Worm (Caenorhabditis elegans) whole organism, L4 larva: Measurements from ENCODE around the gene F54C9.14.

Experiments
- D1046.2 ChIP-seq: fragments of 200-800 bp; sonication (Bioruptor generic); IDR thresholded peaks from 2 replicates; pipeline ENCODE4 v1.3.6; 2022; ENCODE audit warnings: missing genetic modification characterization, missing compliant biosample characterization
- F10B5.3 ChIP-seq: sonication (generic microtip); optimal IDR thresholded peaks from 2 replicates; lab custom pipeline; 2016; ENCODE audit warnings: mild to moderate bottlenecking, missing genetic modification characterization, missing compliant biosample characterization
- F37D6.2 ChIP-seq: sonication (generic microtip); optimal IDR thresholded peaks from 2 replicates; lab custom pipeline; 2016; ENCODE audit warnings: mild to moderate bottlenecking, missing genetic modification characterization, missing compliant biosample characterization
- R02D3.7 ChIP-seq: fragments of 150-350 bp; sonication (generic microtip); optimal IDR thresholded peaks from 3 replicates; lab custom pipeline; 2014; ENCODE audit warnings: missing biosample characterization, missing genetic modification characterization
- T20F7.1 ChIP-seq: fragments of 200-800 bp; sonication (Bioruptor generic); optimal IDR thresholded peaks from 2 replicates; lab custom pipeline; 2018; ENCODE audit warnings: mild to moderate bottlenecking, missing genetic modification characterization, missing compliant biosample characterization
- T26A8.4 ChIP-seq: fragments of 200-800 bp; sonication (Bioruptor generic); IDR thresholded peaks from 2 replicates; pipeline ENCODE4 v1.3.6; 2022; ENCODE audit warnings: missing genetic modification characterization, missing compliant biosample characterization
- Y105C5A.15 ChIP-seq: fragments of 200-800 bp; sonication (Bioruptor generic); IDR thresholded peaks from 2 replicates; pipeline ENCODE4 v1.3.6; 2022; ENCODE audit warnings: missing genetic modification characterization, missing compliant biosample characterization
- Y75B8A.6 ChIP-seq: fragments of 200-800 bp; sonication (Bioruptor generic); IDR thresholded peaks from 2 replicates; pipeline ENCODE4 v1.3.6; 2022; ENCODE audit warnings: missing genetic modification reagents, missing genetic modification characterization, missing compliant biosample characterization
- ZK337.2 ChIP-seq: fragments of 200-800 bp; sonication (Bioruptor generic); IDR thresholded peaks from 2 replicates; pipeline ENCODE4 v1.3.6; 2022; ENCODE audit warnings: missing genetic modification reagents, missing genetic modification characterization, missing compliant biosample characterization
- ZK546.5 ChIP-seq, 2 experiments: sonication (generic microtip); optimal IDR thresholded peaks; 2 replicates each; lab custom pipeline; 2017; ENCODE audit warnings: missing biosample characterization in 2 of 2, missing genetic modification characterization in 2 of 2
- ama-1 ChIP-seq: fragments of 150-350 bp; optimal IDR thresholded peaks from 2 replicates; lab custom pipeline; 2014; ENCODE audit warnings: inconsistent platforms, mixed read lengths
- arid-1 ChIP-seq: fragments of 200-800 bp; sonication (Bioruptor generic); conservative IDR thresholded peaks from 2 replicates; pipeline ENCODE4 v1.3.6; 2022; ENCODE audit warnings: missing genetic modification reagents, missing genetic modification characterization, missing compliant biosample characterization
- ceh-20 ChIP-seq: fragments of 200-800 bp; sonication (Bioruptor generic); IDR thresholded peaks from 2 replicates; pipeline ENCODE4 v1.3.6; 2022; ENCODE audit warnings: missing genetic modification reagents, missing genetic modification characterization, missing compliant biosample characterization
- ceh-28 ChIP-seq: fragments of 150-350 bp; optimal IDR thresholded peaks from 2 replicates; lab custom pipeline; 2014; ENCODE audit warnings: missing biosample characterization, missing genetic modification reagents, missing genetic modification characterization
- ceh-44 ChIP-seq: fragments of 200-800 bp; sonication (Bioruptor generic); IDR thresholded peaks from 2 replicates; pipeline ENCODE4 v1.3.6; 2022; ENCODE audit warnings: missing genetic modification reagents, missing genetic modification characterization, missing compliant biosample characterization
- ceh-82 ChIP-seq: sonication (generic microtip); optimal IDR thresholded peaks from 2 replicates; lab custom pipeline; 2017; ENCODE audit warnings: missing biosample characterization, missing genetic modification characterization
- ces-1 ChIP-seq: fragments of 150-350 bp; sonication (generic microtip); optimal IDR thresholded peaks from 4 replicates; lab custom pipeline; 2014; ENCODE audit warnings: missing biosample characterization, missing genetic modification reagents, missing genetic modification characterization
- daf-12 ChIP-seq: fragments of 150-350 bp; optimal IDR thresholded peaks from 2 replicates; lab custom pipeline; 2014; ENCODE audit warnings: missing biosample characterization, missing genetic modification reagents, missing genetic modification characterization
- daf-19 ChIP-seq: fragments of 200-800 bp; sonication (Bioruptor generic); conservative IDR thresholded peaks from 2 replicates; pipeline ENCODE4 v1.3.6; 2022; ENCODE audit warnings: missing genetic modification characterization, missing compliant biosample characterization
- daf-8 ChIP-seq: fragments of 200-800 bp; sonication (Bioruptor generic); IDR thresholded peaks from 2 replicates; pipeline ENCODE4 v1.3.6; 2022; ENCODE audit warnings: missing genetic modification characterization, missing compliant biosample characterization
- dmd-6 ChIP-seq: fragments of 200-800 bp; sonication (Bioruptor generic); IDR thresholded peaks from 2 replicates; pipeline ENCODE4 v1.3.6; 2022; ENCODE audit warnings: missing genetic modification reagents, missing genetic modification characterization, missing compliant biosample characterization
- dmd-8 ChIP-seq: fragments of 200-800 bp; sonication (Bioruptor generic); IDR thresholded peaks from 2 replicates; pipeline ENCODE4 v1.3.6; 2022; ENCODE audit warnings: missing genetic modification characterization, missing compliant biosample characterization
- dpl-1 ChIP-seq: fragments of 150-350 bp; optimal IDR thresholded peaks from 2 replicates; lab custom pipeline; 2014; ENCODE audit warnings: missing biosample characterization, missing genetic modification reagents, missing genetic modification characterization
- egl-43 ChIP-seq: fragments of 200-800 bp; sonication (Bioruptor generic); IDR thresholded peaks from 2 replicates; pipeline ENCODE4 v1.3.6; 2022; ENCODE audit warnings: missing genetic modification reagents, missing genetic modification characterization, missing compliant biosample characterization
- fos-1 ChIP-seq: fragments of 150-350 bp; optimal IDR thresholded peaks from 2 replicates; lab custom pipeline; 2014; ENCODE audit warnings: missing biosample characterization, missing genetic modification characterization
- gei-8 ChIP-seq: fragments of 200-800 bp; sonication (Bioruptor generic); optimal IDR thresholded peaks from 2 replicates; lab custom pipeline; 2018; ENCODE audit warnings: mild to moderate bottlenecking, missing genetic modification characterization, missing compliant biosample characterization
- hif-1 ChIP-seq, 2 experiments: sonication (generic microtip); optimal IDR thresholded peaks; 2 replicates each; lab custom pipeline; 2016 to 2017; ENCODE audit warnings: missing compliant biosample characterization in 2 of 2, missing genetic modification characterization in 2 of 2, missing genetic modification reagents in 2 of 2, missing genotype in 2 of 2, mild to moderate bottlenecking in 1 of 2
- hlh-11 ChIP-seq: fragments of 200-800 bp; sonication (Bioruptor generic); optimal IDR thresholded peaks from 2 replicates; lab custom pipeline; 2018; ENCODE audit warnings: mild to moderate bottlenecking, missing genetic modification characterization, missing compliant biosample characterization
- hlh-30 ChIP-seq: sonication (generic microtip); optimal IDR thresholded peaks from 2 replicates; lab custom pipeline; 2017; ENCODE audit warnings: antibody characterized with exemption, mild to moderate bottlenecking, missing genetic modification characterization, missing compliant biosample characterization; ENCODE audit not compliant: insufficient read depth
- lin-1 ChIP-seq: fragments of 200-800 bp; sonication (Bioruptor generic); IDR thresholded peaks from 2 replicates; pipeline ENCODE4 v1.3.6; 2022; ENCODE audit warnings: missing genetic modification reagents, missing genetic modification characterization, missing compliant biosample characterization
- lin-15B ChIP-seq: fragments of 150-350 bp; sonication (generic microtip); optimal IDR thresholded peaks from 3 replicates; lab custom pipeline; 2014; ENCODE audit warnings: missing biosample characterization, missing genetic modification characterization
- lin-38 ChIP-seq: fragments of 200-800 bp; sonication (Bioruptor generic); IDR thresholded peaks from 2 replicates; pipeline ENCODE4 v1.3.6; 2022; ENCODE audit warnings: missing genetic modification reagents, missing genetic modification characterization, missing compliant biosample characterization
- madf-5 ChIP-seq, 2 experiments: fragments of 200-800 bp; sonication (Bioruptor generic); IDR thresholded peaks; 2 replicates each; pipeline ENCODE4 v1.3.6; 2022; ENCODE audit warnings: missing compliant biosample characterization in 2 of 2, missing genetic modification characterization in 2 of 2
- mdt-29 ChIP-seq: fragments of 200-800 bp; sonication (Bioruptor generic); IDR thresholded peaks from 2 replicates; pipeline ENCODE4 v1.3.6; 2022; ENCODE audit warnings: missing genetic modification reagents, missing genetic modification characterization, missing compliant biosample characterization
- nhr-10 ChIP-seq: fragments of 150-350 bp; optimal IDR thresholded peaks from 2 replicates; lab custom pipeline; 2014; ENCODE audit warnings: missing biosample characterization, missing genetic modification characterization
- nhr-111 ChIP-seq: fragments of 200-800 bp; sonication (Bioruptor generic); optimal IDR thresholded peaks from 2 replicates; lab custom pipeline; 2018; ENCODE audit warnings: mild to moderate bottlenecking, missing genetic modification characterization, missing compliant biosample characterization
- nhr-237 ChIP-seq: sonication (generic microtip); optimal IDR thresholded peaks from 2 replicates; lab custom pipeline; 2017; ENCODE audit warnings: missing biosample characterization, missing genetic modification characterization
- nhr-41 ChIP-seq: fragments of 200-800 bp; sonication (Bioruptor generic); IDR thresholded peaks from 2 replicates; pipeline ENCODE4 v1.3.6; 2022; ENCODE audit warnings: missing genetic modification reagents, missing genetic modification characterization, missing compliant biosample characterization
- nhr-42 ChIP-seq: fragments of 200-800 bp; sonication (Bioruptor generic); IDR thresholded peaks from 2 replicates; pipeline ENCODE4 v1.3.6; 2022; ENCODE audit warnings: missing genetic modification characterization, missing compliant biosample characterization
- nhr-48 ChIP-seq: sonication (generic microtip); optimal IDR thresholded peaks from 2 replicates; lab custom pipeline; 2016; ENCODE audit warnings: mild to moderate bottlenecking, missing genetic modification characterization, missing compliant biosample characterization
- nhr-6 ChIP-seq: fragments of 150-350 bp; optimal IDR thresholded peaks from 2 replicates; lab custom pipeline; 2014; ENCODE audit warnings: missing biosample characterization, missing genetic modification characterization
- nhr-76 ChIP-seq: fragments of 150-350 bp; optimal IDR thresholded peaks from 2 replicates; lab custom pipeline; 2014; ENCODE audit warnings: missing biosample characterization, missing genetic modification characterization
- pha-4 ChIP-seq, 2 experiments: fragments of 150-350 bp in 1 of 2; fragments of 200-800 bp in 1 of 2; sonication (Bioruptor generic) in 1 of 2; IDR thresholded peaks in 1 of 2; optimal IDR thresholded peaks in 1 of 2; 2 replicates each; pipeline versions ENCODE4 v1.3.6 to Lab custom; 2014 to 2022; ENCODE audit warnings: missing genetic modification characterization in 2 of 2, missing genetic modification reagents in 2 of 2, missing biosample characterization in 1 of 2, missing compliant biosample characterization in 1 of 2
- php-3 ChIP-seq: fragments of 200-800 bp; sonication (Bioruptor generic); IDR thresholded peaks from 2 replicates; pipeline ENCODE4 v1.3.6; 2022; ENCODE audit warnings: missing genetic modification reagents, missing genetic modification characterization, missing compliant biosample characterization
- set-16 ChIP-seq: fragments of 200-800 bp; sonication (Bioruptor generic); IDR thresholded peaks from 2 replicates; pipeline ENCODE4 v1.3.6; 2022; ENCODE audit warnings: missing genetic modification reagents, missing genetic modification characterization, missing compliant biosample characterization
- snpc-1.2 ChIP-seq: fragments of 200-800 bp; sonication (Bioruptor generic); IDR thresholded peaks from 2 replicates; pipeline ENCODE4 v1.3.6; 2022; ENCODE audit warnings: missing genetic modification reagents, missing genetic modification characterization, missing compliant biosample characterization
- spr-3 ChIP-seq: fragments of 200-800 bp; sonication (Bioruptor generic); optimal IDR thresholded peaks from 2 replicates; lab custom pipeline; 2018; ENCODE audit warnings: mild to moderate bottlenecking, missing genetic modification characterization, missing compliant biosample characterization
- unc-130 ChIP-seq: sonication (generic microtip); optimal IDR thresholded peaks from 2 replicates; lab custom pipeline; 2016; ENCODE audit warnings: missing genetic modification reagents, missing genetic modification characterization, missing compliant biosample characterization
- unc-39 ChIP-seq: sonication (generic microtip); optimal IDR thresholded peaks from 2 replicates; lab custom pipeline; 2017; ENCODE audit warnings: missing biosample characterization, missing genetic modification characterization
- zip-11 ChIP-seq: fragments of 200-800 bp; sonication (Bioruptor generic); IDR thresholded peaks from 2 replicates; pipeline ENCODE4 v1.3.6; 2022; ENCODE audit warnings: missing genetic modification characterization, missing compliant biosample characterization
- zip-2 ChIP-seq: fragments of 150-350 bp; optimal IDR thresholded peaks from 2 replicates; lab custom pipeline; 2014; ENCODE audit warnings: missing biosample characterization, missing genetic modification characterization
- ztf-11 ChIP-seq: fragments of 150-350 bp; optimal IDR thresholded peaks from 2 replicates; lab custom pipeline; 2014; ENCODE audit warnings: missing biosample characterization, missing genetic modification characterization

F54C9.14 gene

ce11 chrII:8516783-8517182, 45.3 kb upstream of the F54C9.14 start, which contains the start of gene rnh-2:
TSS of gene rnh-2 (plus strand) at chrII:8517150.
- no peak for TF ChIP-seq unc-39
- TF ChIP-seq mdt-29: no peak
- no peak for TF ChIP-seq spr-3 (GFP tag; lab: Kevin White, UChicago)
- TF ChIP-seq nhr-6 (tag; lab: Kevin White, UChicago): peak; percentile 45
- TF ChIP-seq madf-5 (GFP tag; IDR thresholded peaks at IDR 0.05; lab: Robert Waterston, UW): no peak
- no peak for TF ChIP-seq gei-8
- TF ChIP-seq ZK337.2 (GFP tag; lab: Robert Waterston, UW): peak; percentile 70; the same call in 1 of the 2 replicates
- no peak for TF ChIP-seq nhr-48 (tag; lab: Kevin White, UChicago)
- no peak for TF ChIP-seq php-3 (GFP tag; lab: Robert Waterston, UW)
- peak; percentile 99 for TF ChIP-seq lin-38 (GFP tag; lab: Robert Waterston, UW)
- TF ChIP-seq zip-2 (tag; lab: Kevin White, UChicago): no peak
- peak; percentile 79 for TF ChIP-seq T20F7.1
- no peak for TF ChIP-seq ceh-20
- peak; percentile 16; the same call in 1 of the 2 replicates for TF ChIP-seq pha-4 (GFP tag; IDR thresholded peaks at IDR 0.05; lab: Robert Waterston, UW)
- no peak for TF ChIP-seq pha-4 (tag; optimal IDR thresholded peaks at IDR 0.05; lab: Kevin White, UChicago)
- TF ChIP-seq hlh-30 (tag; lab: Kevin White, UChicago): peak; percentile 30
- TF ChIP-seq ceh-44 (GFP tag; lab: Robert Waterston, UW): 0 out of 2 replicates have a peak, but pooled peaks have one; percentile 57
- no peak for TF ChIP-seq snpc-1.2
- no peak for TF ChIP-seq zip-11 (GFP tag; lab: Robert Waterston, UW)
- TF ChIP-seq ztf-11 (tag; lab: Kevin White, UChicago): no peak
- no peak for TF ChIP-seq R02D3.7 (tag; lab: Kevin White, UChicago)
- TF ChIP-seq dmd-8 (GFP tag; lab: Robert Waterston, UW): no peak
- no peak for TF ChIP-seq Y75B8A.6 (GFP tag; lab: Robert Waterston, UW)
- TF ChIP-seq daf-12 (tag; lab: Kevin White, UChicago): no peak
- peak in 1 of 2 experiments; percentile 79 for TF ChIP-seq hif-1 (tag; optimal IDR thresholded peaks at IDR 0.05; lab: Kevin White, UChicago)
- TF ChIP-seq ceh-82: no peak
- no peak for TF ChIP-seq daf-19 (GFP tag; lab: Robert Waterston, UW)
- TF ChIP-seq D1046.2 (GFP tag; lab: Robert Waterston, UW): no peak
- no peak for TF ChIP-seq lin-1 (GFP tag; lab: Robert Waterston, UW)
- TF ChIP-seq unc-130 (GFP tag; lab: Kevin White, UChicago): peak; percentile 95
- no peak for TF ChIP-seq F10B5.3
- no peak for TF ChIP-seq nhr-111 (GFP tag; lab: Kevin White, UChicago)
- no peak for TF ChIP-seq ces-1 (GFP tag; lab: Kevin White, UChicago)
- TF ChIP-seq dmd-6: peak; percentile 31; the same call in 1 of the 2 replicates
- TF ChIP-seq nhr-10 (tag; lab: Kevin White, UChicago): no peak
- TF ChIP-seq T26A8.4 (GFP tag; lab: Robert Waterston, UW): no peak
- no peak for TF ChIP-seq arid-1
- TF ChIP-seq lin-15B: peak; percentile 24
- no peak for TF ChIP-seq ceh-28 (tag; lab: Kevin White, UChicago)
- no peak for TF ChIP-seq ZK546.5 (tag; optimal IDR thresholded peaks at IDR 0.05; lab: Kevin White, UChicago)
- TF ChIP-seq ama-1 (lab: Kevin White, UChicago): no peak
- no peak for TF ChIP-seq nhr-41 (GFP tag; lab: Robert Waterston, UW)
- TF ChIP-seq nhr-76 (tag; lab: Kevin White, UChicago): no peak
- peak; percentile 70 for TF ChIP-seq dpl-1
- TF ChIP-seq nhr-237: no peak
- TF ChIP-seq daf-8 (GFP tag; lab: Robert Waterston, UW): no peak
- no peak for TF ChIP-seq F37D6.2
- TF ChIP-seq egl-43: no peak
- TF ChIP-seq nhr-42 (GFP tag; lab: Robert Waterston, UW): no peak
- TF ChIP-seq fos-1 (tag; lab: Kevin White, UChicago): no peak
- TF ChIP-seq set-16 (GFP tag; lab: Robert Waterston, UW): no peak
- peak; percentile 34 for TF ChIP-seq hlh-11 (tag; lab: Kevin White, UChicago)
- no peak for TF ChIP-seq Y105C5A.15 (GFP tag; lab: Robert Waterston, UW)
